Worm (Caenorhabditis elegans) whole organism, midembryonic: ENCODE results near the gene sra-36.

Experiments used
- cog-1 ChIP-seq: sonication (generic microtip); optimal IDR thresholded peaks from 2 replicates; lab custom pipeline; 2016; ENCODE audit warnings: missing genetic modification characterization, missing compliant biosample characterization
- flt-1 ChIP-seq: fragments of 200-800 bp; sonication (Bioruptor generic); IDR thresholded peaks from 2 replicates; pipeline ENCODE4 v1.3.6; 2022; ENCODE audit warnings: missing genetic modification characterization, missing compliant biosample characterization
- klf-2 ChIP-seq: fragments of 200-800 bp; sonication (Bioruptor generic); conservative IDR thresholded peaks from 2 replicates; pipeline ENCODE4 v1.3.6; 2022; ENCODE audit warnings: missing genetic modification reagents, missing genetic modification characterization, missing compliant biosample characterization
- tab-1 ChIP-seq: fragments of 200-800 bp; sonication (Bioruptor generic); IDR thresholded peaks from 2 replicates; pipeline ENCODE4 v1.3.6; 2022; ENCODE audit warnings: missing genetic modification characterization, missing compliant biosample characterization

ce11 chrII:4581090-4581489, 40.6 kb upstream of the sra-36 start:
- TF ChIP-seq cog-1 (tag; lab: Kevin White, UChicago) (no peak), tab-1 (no peak), flt-1 (GFP tag; lab: Robert Waterston, UW) (no peak), klf-2 (no peak)
